Worm (Caenorhabditis elegans) whole organism, young adult: ENCODE measurements around the gene rpl-25.1.

Source experiments
- B0019.2 ChIP-seq: fragments of 200-800 bp; sonication (Bioruptor generic); conservative IDR thresholded peaks from 2 replicates; pipeline ENCODE4 v1.3.6; 2022; ENCODE audit warnings: missing genetic modification reagents, missing genetic modification characterization, missing compliant biosample characterization
- B0261.1 ChIP-seq: sonication (generic microtip); optimal IDR thresholded peaks from 2 replicates; lab custom pipeline; 2016; ENCODE audit warnings: mild to moderate bottlenecking, missing genetic modification characterization, moderate library complexity, missing compliant biosample characterization
- C17E4.6 ChIP-seq: fragments of 200-800 bp; sonication (Bioruptor generic); IDR thresholded peaks from 2 replicates; pipeline ENCODE4 v1.3.6; 2022; ENCODE audit warnings: missing genetic modification reagents, missing genetic modification characterization, missing compliant biosample characterization
- F10E7.11 ChIP-seq: sonication (generic microtip); optimal IDR thresholded peaks from 2 replicates; lab custom pipeline; 2017; ENCODE audit warnings: mild to moderate bottlenecking, missing genetic modification characterization, moderate library complexity, missing compliant biosample characterization
- F39B2.1 ChIP-seq: fragments of 200-800 bp; sonication (Bioruptor generic); IDR thresholded peaks from 2 replicates; pipeline ENCODE4 v1.3.6; 2022; ENCODE audit warnings: missing genetic modification reagents, missing genetic modification characterization, missing compliant biosample characterization
- F52B5.7 ChIP-seq: sonication (generic microtip); optimal IDR thresholded peaks from 2 replicates; lab custom pipeline; 2016; ENCODE audit warnings: mild to moderate bottlenecking, missing genetic modification characterization, missing compliant biosample characterization
- F55B11.4 ChIP-seq: sonication (generic microtip); optimal IDR thresholded peaks from 2 replicates; lab custom pipeline; 2016; ENCODE audit warnings: missing compliant biosample characterization, missing genetic modification characterization, borderline replicate concordance; ENCODE audit not compliant: insufficient read depth
- K12H6.12 ChIP-seq: fragments of 200-800 bp; sonication (Bioruptor generic); optimal IDR thresholded peaks from 2 replicates; lab custom pipeline; 2018; ENCODE audit warnings: mild to moderate bottlenecking, missing genetic modification characterization, missing compliant biosample characterization
- T07F8.4 ChIP-seq: sonication (generic microtip); optimal IDR thresholded peaks from 2 replicates; lab custom pipeline; 2016; ENCODE audit warnings: mild to moderate bottlenecking, missing genetic modification characterization, moderate library complexity, missing compliant biosample characterization
- T26A5.8 ChIP-seq: sonication (generic microtip); optimal IDR thresholded peaks from 2 replicates; lab custom pipeline; 2016; ENCODE audit warnings: missing genetic modification characterization, missing compliant biosample characterization
- Y67H2A.10 ChIP-seq: fragments of 200-800 bp; sonication (Bioruptor generic); conservative IDR thresholded peaks from 2 replicates; pipeline ENCODE4 v1.3.6; 2022; ENCODE audit warnings: missing genetic modification reagents, missing genetic modification characterization, missing compliant biosample characterization
- atf-7 ChIP-seq: sonication (generic microtip); optimal IDR thresholded peaks from 2 replicates; lab custom pipeline; 2017; ENCODE audit warnings: mild to moderate bottlenecking, missing genetic modification characterization, missing compliant biosample characterization
- athp-1 ChIP-seq: sonication (generic microtip); optimal IDR thresholded peaks from 2 replicates; lab custom pipeline; 2017; ENCODE audit warnings: mild to moderate bottlenecking, missing genetic modification characterization, missing compliant biosample characterization
- attf-3 ChIP-seq: fragments of 200-800 bp; sonication (Bioruptor generic); conservative IDR thresholded peaks from 2 replicates; pipeline ENCODE4 v1.3.6; 2022; ENCODE audit warnings: missing genetic modification reagents, missing genetic modification characterization, missing compliant biosample characterization
- attf-5 ChIP-seq: fragments of 200-800 bp; sonication (Bioruptor generic); optimal IDR thresholded peaks from 2 replicates; lab custom pipeline; 2018; ENCODE audit warnings: mild to moderate bottlenecking, missing genetic modification characterization, missing compliant biosample characterization
- bed-1 ChIP-seq: fragments of 200-800 bp; sonication (Bioruptor generic); IDR thresholded peaks from 2 replicates; pipeline ENCODE4 v1.3.6; 2022; ENCODE audit warnings: missing genetic modification reagents, missing genetic modification characterization, missing compliant biosample characterization
- bed-2 ChIP-seq: fragments of 200-800 bp; sonication (Bioruptor generic); IDR thresholded peaks from 2 replicates; pipeline ENCODE4 v1.3.6; 2022; ENCODE audit warnings: missing genetic modification reagents, missing genetic modification characterization, missing compliant biosample characterization
- ccch-3 ChIP-seq: fragments of 200-800 bp; sonication (Bioruptor generic); optimal IDR thresholded peaks from 2 replicates; lab custom pipeline; 2018; ENCODE audit warnings: mild to moderate bottlenecking, missing genetic modification characterization, missing compliant biosample characterization
- cebp-1 ChIP-seq, 2 experiments: fragments of 200-800 bp in 1 of 2; sonication (Bioruptor generic) in 1 of 2; sonication (generic microtip) in 1 of 2; IDR thresholded peaks in 1 of 2; optimal IDR thresholded peaks in 1 of 2; 2 replicates each; pipeline versions ENCODE4 v1.3.6 to Lab custom; 2017 to 2022; ENCODE audit warnings: missing compliant biosample characterization in 2 of 2, missing genetic modification characterization in 2 of 2, mild to moderate bottlenecking in 1 of 2, missing genetic modification reagents in 1 of 2, moderate library complexity in 1 of 2
- ceh-91 ChIP-seq: fragments of 200-800 bp; sonication (Bioruptor generic); IDR thresholded peaks from 2 replicates; pipeline ENCODE4 v1.3.6; 2022; ENCODE audit warnings: missing genetic modification reagents, missing genetic modification characterization, missing compliant biosample characterization
- chd-7 ChIP-seq: sonication (generic microtip); optimal IDR thresholded peaks from 2 replicates; lab custom pipeline; 2016; ENCODE audit warnings: mild to moderate bottlenecking, missing genetic modification characterization, moderate library complexity, missing compliant biosample characterization
- dpl-1 ChIP-seq: fragments of 150-350 bp; optimal IDR thresholded peaks from 2 replicates; lab custom pipeline; 2014; ENCODE audit warnings: missing biosample characterization, missing genetic modification reagents, missing genetic modification characterization
- egl-44 ChIP-seq: fragments of 200-800 bp; sonication (Bioruptor generic); IDR thresholded peaks from 2 replicates; pipeline ENCODE4 v1.3.6; 2022; ENCODE audit warnings: missing genetic modification reagents, missing genetic modification characterization, missing compliant biosample characterization
- fkh-3 ChIP-seq: sonication (generic microtip); optimal IDR thresholded peaks from 2 replicates; lab custom pipeline; 2016; ENCODE audit warnings: mild to moderate bottlenecking, missing genetic modification characterization, missing compliant biosample characterization
- him-1 ChIP-seq: sonication (generic microtip); optimal IDR thresholded peaks from 2 replicates; lab custom pipeline; 2016; ENCODE audit warnings: missing genotype, missing genetic modification reagents, missing genetic modification characterization, missing compliant biosample characterization
- hrde-1 ChIP-seq: sonication (generic microtip); optimal IDR thresholded peaks from 2 replicates; lab custom pipeline; 2016; ENCODE audit warnings: missing genetic modification characterization, mild to moderate bottlenecking, missing compliant biosample characterization, moderate library complexity, missing genotype, missing genetic modification reagents, borderline replicate concordance
- let-526 ChIP-seq: fragments of 200-800 bp; sonication (Bioruptor generic); IDR thresholded peaks from 2 replicates; pipeline ENCODE4 v1.3.6; 2022; ENCODE audit warnings: missing genetic modification reagents, missing genetic modification characterization, missing compliant biosample characterization
- let-607 ChIP-seq, 2 experiments: fragments of 200-800 bp in 1 of 2; sonication (Bioruptor generic) in 1 of 2; sonication (generic microtip) in 1 of 2; optimal IDR thresholded peaks; 2 replicates each; lab custom pipeline; 2016 to 2018; ENCODE audit warnings: mild to moderate bottlenecking in 2 of 2, missing compliant biosample characterization in 2 of 2, missing genetic modification characterization in 2 of 2, moderate library complexity in 2 of 2, missing genotype in 1 of 2
- lir-1 ChIP-seq: fragments of 200-800 bp; sonication (Bioruptor generic); conservative IDR thresholded peaks from 2 replicates; pipeline ENCODE4 v1.3.6; 2022; ENCODE audit warnings: missing genetic modification reagents, missing genetic modification characterization, missing compliant biosample characterization
- madf-10 ChIP-seq: sonication (generic microtip); optimal IDR thresholded peaks from 2 replicates; lab custom pipeline; 2016; ENCODE audit warnings: mild to moderate bottlenecking, missing genetic modification characterization, missing compliant biosample characterization
- madf-6 ChIP-seq: fragments of 200-800 bp; sonication (Bioruptor generic); IDR thresholded peaks from 2 replicates; pipeline ENCODE4 v1.3.6; 2022; ENCODE audit warnings: missing genetic modification reagents, missing genetic modification characterization, missing compliant biosample characterization
- mcd-1 ChIP-seq: fragments of 200-800 bp; sonication (Bioruptor generic); IDR thresholded peaks from 2 replicates; pipeline ENCODE4 v1.3.6; 2022; ENCODE audit warnings: missing genetic modification reagents, missing genetic modification characterization, missing compliant biosample characterization
- nfya-1 ChIP-seq: sonication (generic microtip); optimal IDR thresholded peaks from 2 replicates; lab custom pipeline; 2017; ENCODE audit warnings: antibody characterized with exemption, missing compliant biosample characterization, missing genetic modification characterization, borderline replicate concordance; ENCODE audit not compliant: insufficient read depth
- nfyb-1 ChIP-seq: fragments of 200-800 bp; sonication (Bioruptor generic); IDR thresholded peaks from 2 replicates; pipeline ENCODE4 v1.3.6; 2022; ENCODE audit warnings: missing genetic modification reagents, missing genetic modification characterization, missing compliant biosample characterization
- nhr-179 ChIP-seq: sonication (generic microtip); optimal IDR thresholded peaks from 2 replicates; lab custom pipeline; 2016; ENCODE audit warnings: mild to moderate bottlenecking, missing genetic modification characterization, missing compliant biosample characterization
- nhr-90 ChIP-seq: sonication (generic microtip); optimal IDR thresholded peaks from 2 replicates; lab custom pipeline; 2016; ENCODE audit warnings: missing genotype, mild to moderate bottlenecking, missing genetic modification characterization, missing compliant biosample characterization
- pbrm-1 ChIP-seq: fragments of 200-800 bp; sonication (Bioruptor generic); IDR thresholded peaks from 2 replicates; pipeline ENCODE4 v1.3.6; 2022; ENCODE audit warnings: missing genetic modification reagents, missing genetic modification characterization, missing compliant biosample characterization
- pha-4 ChIP-seq: fragments of 150-350 bp; sonication (generic microtip); optimal IDR thresholded peaks from 2 replicates; lab custom pipeline; 2014; ENCODE audit warnings: missing biosample characterization, missing genetic modification reagents, missing genetic modification characterization
- sea-2 ChIP-seq: fragments of 200-800 bp; sonication (Bioruptor generic); IDR thresholded peaks from 2 replicates; pipeline ENCODE4 v1.3.6; 2022; ENCODE audit warnings: missing genetic modification characterization, missing compliant biosample characterization
- snpc-1.3 ChIP-seq: sonication (generic microtip); optimal IDR thresholded peaks from 2 replicates; lab custom pipeline; 2017; ENCODE audit warnings: missing genetic modification characterization, mild to moderate bottlenecking, missing compliant biosample characterization, antibody characterized with exemption, moderate library complexity, missing genotype, missing genetic modification reagents; ENCODE audit not compliant: insufficient read depth
- tbx-9 ChIP-seq: sonication (generic microtip); optimal IDR thresholded peaks from 2 replicates; lab custom pipeline; 2016; ENCODE audit warnings: borderline replicate concordance, missing genetic modification characterization, inconsistent platforms, missing compliant biosample characterization
- unc-130 ChIP-seq: sonication (generic microtip); optimal IDR thresholded peaks from 2 replicates; lab custom pipeline; 2016; ENCODE audit warnings: missing genetic modification reagents, missing genetic modification characterization, missing compliant biosample characterization
- ztf-22 ChIP-seq: fragments of 200-800 bp; sonication (Bioruptor generic); optimal IDR thresholded peaks from 2 replicates; lab custom pipeline; 2018; ENCODE audit warnings: mild to moderate bottlenecking, missing genetic modification characterization, moderate library complexity, missing compliant biosample characterization

The rpl-25.1 gene

DNA sequence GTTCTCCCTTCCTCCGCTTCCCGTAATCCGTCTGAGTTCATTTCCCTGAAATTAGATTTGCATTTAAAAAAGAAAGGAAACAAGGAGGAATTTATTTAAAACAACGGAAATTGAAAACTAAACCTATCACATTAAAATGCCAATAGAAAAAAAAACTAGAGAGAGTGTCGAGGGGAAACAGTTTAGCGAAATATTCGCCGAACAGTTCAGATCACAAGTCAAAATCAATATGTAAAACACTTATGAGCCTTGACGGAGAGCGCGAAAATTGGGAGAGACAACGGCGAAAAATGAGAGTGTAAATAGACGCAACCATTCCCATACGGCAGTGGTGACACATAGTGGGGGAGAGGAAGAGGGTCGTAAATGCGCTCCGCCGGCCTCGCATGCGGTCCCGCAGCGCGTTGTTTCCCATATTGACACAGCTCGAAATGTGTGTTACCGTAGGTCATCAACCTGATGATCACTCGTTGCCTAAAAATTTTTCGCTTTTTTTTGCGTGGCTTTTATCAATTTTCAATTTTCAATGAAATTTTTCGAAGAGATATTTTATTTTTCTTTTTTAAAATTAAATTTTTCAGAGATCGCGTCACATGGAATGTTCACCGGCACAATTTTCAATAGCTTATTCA, 3.2 kb upstream of the rpl-25.1 start, which contains the start of the genes dnj-14 and glit-1 (continued):
- TF ChIP-seq Y67H2A.10 (no peak), madf-6 (GFP tag; lab: Robert Waterston, UW) (no peak), bed-2 (GFP tag; lab: Robert Waterston, UW) (peak; percentile 12; the same call in 1 of the 2 replicates), F55B11.4 (tag; lab: Kevin White, UChicago) (no peak), let-526 (peak; percentile 76; the same call in 1 of the 2 replicates), F39B2.1 (GFP tag; lab: Robert Waterston, UW) (no peak), snpc-1.3 (tag; lab: Kevin White, UChicago) (peak; percentile 4), nfya-1 (tag; lab: Kevin White, UChicago) (no peak), T07F8.4 (no peak), nhr-90 (tag; lab: Kevin White, UChicago) (peak; percentile 65), ceh-91 (GFP tag; lab: Robert Waterston, UW) (no peak), mcd-1 (GFP tag; lab: Robert Waterston, UW) (peak; percentile 89), C17E4.6 (no peak), fkh-3 (tag; lab: Kevin White, UChicago) (no peak), K12H6.12 (tag; lab: Kevin White, UChicago) (peak; percentile 70), B0261.1 (no peak), let-607 (tag; optimal IDR thresholded peaks at IDR 0.05; lab: Kevin White, UChicago) (peak; percentile 74 to 80), him-1 (no peak), bed-1 (no peak), cebp-1 (GFP tag; IDR thresholded peaks at IDR 0.05; lab: Robert Waterston, UW) (peak; percentile 52; the same call in 1 of the 2 replicates), cebp-1 (tag; optimal IDR thresholded peaks at IDR 0.05; lab: Kevin White, UChicago) (peak; percentile 89), chd-7 (tag; lab: Kevin White, UChicago) (no peak), hrde-1 (tag; lab: Kevin White, UChicago) (no peak), ccch-3 (GFP tag; lab: Kevin White, UChicago) (no peak), nhr-179 (tag; lab: Kevin White, UChicago) (no peak), T26A5.8 (tag; lab: Kevin White, UChicago) (no peak), ztf-22 (GFP tag; lab: Kevin White, UChicago) (peak; percentile 19), B0019.2 (GFP tag; lab: Robert Waterston, UW) (no peak), unc-130 (GFP tag; lab: Kevin White, UChicago) (no peak), atf-7 (tag; lab: Kevin White, UChicago) (peak; percentile 58), athp-1 (tag; lab: Kevin White, UChicago) (peak; percentile 36), egl-44 (peak; percentile 83; the same call in 1 of the 2 replicates), F52B5.7 (tag; lab: Kevin White, UChicago) (no peak), madf-10 (tag; lab: Kevin White, UChicago) (peak; percentile 84), attf-3 (GFP tag; lab: Robert Waterston, UW) (0 out of 2 replicates have a peak, but pooled peaks have one; percentile 11)

DNA sequence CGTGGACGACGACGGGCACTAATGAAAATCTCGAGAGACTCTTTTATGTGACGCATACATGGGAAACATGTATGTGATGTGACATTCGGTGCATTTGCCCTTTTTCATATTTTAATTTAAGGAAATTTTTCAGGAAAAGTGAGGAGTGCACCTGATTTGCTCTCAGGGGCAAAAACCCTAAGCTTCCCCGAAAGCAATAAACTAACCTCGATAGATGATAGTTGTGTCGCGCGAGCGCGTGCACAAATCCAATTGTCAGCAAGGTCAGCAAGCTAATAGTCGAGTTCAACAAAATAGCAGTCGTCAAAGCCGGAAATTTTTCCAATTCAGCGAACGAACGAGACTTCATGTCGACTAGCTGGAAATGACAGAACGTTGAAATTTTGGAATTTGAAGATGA, 3.1 kb downstream of the rpl-25.1 start:
- TF ChIP-seq attf-5 (GFP tag; lab: Kevin White, UChicago) (no peak), ceh-91 (GFP tag; lab: Robert Waterston, UW) (no peak), unc-130 (GFP tag; lab: Kevin White, UChicago) (no peak), fkh-3 (tag; lab: Kevin White, UChicago) (no peak), F55B11.4 (tag; lab: Kevin White, UChicago) (no peak), madf-6 (GFP tag; lab: Robert Waterston, UW) (no peak), nfyb-1 (GFP tag; lab: Robert Waterston, UW) (no peak), dpl-1 (GFP tag; lab: Kevin White, UChicago) (no peak), tbx-9 (tag; lab: Kevin White, UChicago) (no peak), pbrm-1 (GFP tag; lab: Robert Waterston, UW) (no peak), pha-4 (tag; lab: Kevin White, UChicago) (no peak), sea-2 (no peak), F10E7.11 (no peak), lir-1 (GFP tag; lab: Robert Waterston, UW) (no peak)
